Worm (Caenorhabditis elegans): ENCODE results near the gene nuo-4.

The nuo-4 gene

DNA sequence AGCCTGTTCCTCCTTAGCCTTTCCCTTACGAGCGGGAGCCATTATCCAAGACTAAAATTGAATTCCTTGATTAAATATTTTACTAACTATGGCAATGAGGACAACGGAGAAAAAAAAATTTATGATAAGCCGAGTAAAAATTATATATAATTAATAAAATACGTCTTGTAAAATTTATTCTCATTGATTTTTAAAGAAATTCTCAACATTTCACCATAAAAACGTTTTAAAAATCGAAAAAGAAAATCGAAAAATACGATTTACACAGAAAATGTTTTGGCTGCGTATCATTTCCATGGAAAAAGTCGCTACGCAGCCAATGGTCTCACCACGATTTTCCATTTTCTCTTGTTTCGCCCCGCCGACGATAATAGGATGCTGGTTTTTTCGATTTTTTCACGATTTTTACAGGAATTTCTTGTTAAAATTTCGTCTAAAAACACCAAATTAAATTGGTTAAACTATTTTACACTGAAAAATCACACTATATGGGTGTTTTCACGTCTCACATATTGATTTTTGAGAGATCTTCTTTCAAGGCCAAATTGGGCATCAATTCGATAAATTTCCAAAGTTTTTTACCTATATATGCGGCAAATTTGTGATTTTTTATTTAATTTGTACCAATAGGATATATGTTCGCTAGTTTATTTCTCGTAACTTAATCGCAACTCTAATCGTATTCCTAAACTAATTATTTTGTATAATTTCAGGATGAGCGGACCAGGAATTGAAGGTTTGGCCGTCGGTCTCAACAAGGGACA is 21.1 kb upstream of the nuo-4 start, which contains the start of the genes rps-14 and rpl-36 (continued):
- TF ChIP-seq tlp-1 (tag; optimal IDR thresholded peaks at IDR 0.05) (no peak), alr-1 (tag; optimal IDR thresholded peaks at IDR 0.05; ENCODE audit: borderline replicate concordance) (no peak), dpl-1 (GFP tag; optimal IDR thresholded peaks at IDR 0.05) (peak; percentile 83 to 86 (median 86)), efl-1 (optimal IDR thresholded peaks at IDR 0.05) (peak; percentile 90 to 92), efl-1 (GFP tag; optimal IDR thresholded peaks at IDR 0.05 in 1 of 2) (peak; percentile 82 to 97), sox-4 (tag; optimal IDR thresholded peaks at IDR 0.05) (peak; percentile 59), nhr-77 (tag; optimal IDR thresholded peaks at IDR 0.05) (peak; percentile 90), F16B12.6 (tag; optimal IDR thresholded peaks at IDR 0.05) (peak; percentile 69), ets-5 (GFP tag; IDR thresholded peaks at IDR 0.05) (no peak), nhr-11 (tag; optimal IDR thresholded peaks at IDR 0.05) (peak; percentile 30), egl-27 (tag; optimal IDR thresholded peaks at IDR 0.05) (peak in 1 of 2 experiments; percentile 59), nhr-85 (tag) (peak; percentile 94), lin-14 (GFP tag; optimal IDR thresholded peaks at IDR 0.05) (peak; percentile 92), lin-39 (tag; optimal IDR thresholded peaks at IDR 0.05) (peak; percentile 62), xbp-1 (tag; optimal IDR thresholded peaks at IDR 0.05) (peak; percentile 94), dsc-1 (tag; optimal IDR thresholded peaks at IDR 0.05) (peak; percentile 89), elt-2 (tag; optimal IDR thresholded peaks at IDR 0.05) (peak; percentile 44), unc-30 (tag; optimal IDR thresholded peaks at IDR 0.05) (no peak), pax-3 (tag; optimal IDR thresholded peaks at IDR 0.05) (peak; percentile 72), ceh-82 (tag; optimal IDR thresholded peaks at IDR 0.05) (peak; percentile 88 to 90 (median 89)), ama-1 (optimal IDR thresholded peaks at IDR 0.05) (peak; percentile 30), Y116A8C.19 (tag; optimal IDR thresholded peaks at IDR 0.05; ENCODE audit: borderline replicate concordance) (no peak), mab-9 (GFP tag; IDR thresholded peaks at IDR 0.05) (peak; percentile 59), unc-98 (GFP tag; IDR thresholded peaks at IDR 0.05) (no peak), nhr-28 (tag; optimal IDR thresholded peaks at IDR 0.05) (no peak), zag-1 (tag; optimal IDR thresholded peaks at IDR 0.05) (peak; percentile 51), unc-86 (tag; optimal IDR thresholded peaks at IDR 0.05) (peak; percentile 80), pag-3 (tag; optimal IDR thresholded peaks at IDR 0.05; ENCODE audit: borderline replicate concordance, insufficient read depth) (no peak), vab-15 (tag; optimal IDR thresholded peaks at IDR 0.05) (peak; percentile 5), efl-3 (GFP tag; optimal IDR thresholded peaks at IDR 0.05) (no peak), fkh-4 (tag; optimal IDR thresholded peaks at IDR 0.05; ENCODE audit: borderline replicate concordance) (peak; percentile 40), blmp-1 (tag; optimal IDR thresholded peaks at IDR 0.05) (peak; percentile 93), elt-3 (tag; optimal IDR thresholded peaks at IDR 0.05) (peak in 3 of 6 experiments; percentile 76 to 94 (median 88))

- TF ChIP-seq lsy-2 (tag; optimal IDR thresholded peaks at IDR 0.05) (peak in 1 of 2 experiments; percentile 14), vab-15 (tag; optimal IDR thresholded peaks at IDR 0.05) (no peak), nhr-85 (tag) (peak; percentile 46), efl-1 (optimal IDR thresholded peaks at IDR 0.05) (no peak), efl-1 (GFP tag; optimal IDR thresholded peaks at IDR 0.05 in 1 of 2) (peak in 1 of 2 experiments; percentile 85)
These were observed 19.9 kb upstream of the nuo-4 start for ce11 chrIII:7178497-7178896.

ce11 chrIII:7170090-7170489 is 11.5 kb upstream of the nuo-4 start:
- TF ChIP-seq irx-1 (tag; optimal IDR thresholded peaks at IDR 0.05) (no peak), egl-13 (tag; optimal IDR thresholded peaks at IDR 0.05) (no peak), lin-15B (tag; optimal IDR thresholded peaks at IDR 0.05) (no peak), fkh-10 (GFP tag; optimal IDR thresholded peaks at IDR 0.05) (no peak), swsn-7 (tag; optimal IDR thresholded peaks at IDR 0.05) (no peak), C34B4.2 (tag; optimal IDR thresholded peaks at IDR 0.05) (no peak), tlp-1 (tag; optimal IDR thresholded peaks at IDR 0.05) (no peak), unc-62 (GFP tag; optimal IDR thresholded peaks at IDR 0.05) (no peak), ceh-8 (GFP tag; optimal IDR thresholded peaks at IDR 0.05) (no peak), zip-4 (GFP tag; optimal IDR thresholded peaks at IDR 0.05) (no peak), ama-1 (optimal IDR thresholded peaks at IDR 0.05) (no peak), hpl-2 (GFP tag; optimal IDR thresholded peaks at IDR 0.05) (no peak), unc-98 (GFP tag; IDR thresholded peaks at IDR 0.05) (no peak), ets-5 (GFP tag; IDR thresholded peaks at IDR 0.05) (no peak), nhr-12 (tag; optimal IDR thresholded peaks at IDR 0.05) (no peak), grh-1 (GFP tag; IDR thresholded peaks at IDR 0.05) (no peak)

Measured in whole organism, L1 larva.